Worm (Caenorhabditis elegans) whole organism, L2 larva: ENCODE measurements around the gene clec-52.

Experiments used
- ama-1 ChIP-seq: fragments of 150-350 bp; optimal IDR thresholded peaks from 2 replicates; lab custom pipeline; 2018; ENCODE audit warnings: inconsistent platforms
- fos-1 ChIP-seq: fragments of 150-350 bp; optimal IDR thresholded peaks from 2 replicates; lab custom pipeline; 2014; ENCODE audit warnings: missing biosample characterization, missing genetic modification characterization
- lin-11 ChIP-seq: fragments of 150-350 bp; sonication (generic microtip); optimal IDR thresholded peaks from 2 replicates; lab custom pipeline; 2014; ENCODE audit warnings: missing biosample characterization, missing genetic modification characterization, inconsistent platforms, mixed read lengths
- lin-13 ChIP-seq: fragments of 150-350 bp; optimal IDR thresholded peaks from 2 replicates; lab custom pipeline; 2014; ENCODE audit warnings: missing biosample characterization, missing genetic modification reagents, missing genetic modification characterization
- lin-39 ChIP-seq: fragments of 150-350 bp; optimal IDR thresholded peaks from 2 replicates; lab custom pipeline; 2014; ENCODE audit warnings: missing biosample characterization, missing genetic modification reagents, missing genetic modification characterization
- nhr-6 ChIP-seq: fragments of 150-350 bp; optimal IDR thresholded peaks from 2 replicates; lab custom pipeline; 2014; ENCODE audit warnings: missing biosample characterization, missing genetic modification characterization
- skn-1 ChIP-seq: sonication (generic microtip); optimal IDR thresholded peaks from 2 replicates; lab custom pipeline; 2017; ENCODE audit warnings: missing biosample characterization, missing genetic modification characterization
- snpc-4 ChIP-seq: fragments of 150-350 bp; optimal IDR thresholded peaks from 2 replicates; lab custom pipeline; 2014; ENCODE audit warnings: missing biosample characterization, missing genetic modification characterization
- unc-39 ChIP-seq: fragments of 150-350 bp; optimal IDR thresholded peaks from 2 replicates; lab custom pipeline; 2014; ENCODE audit warnings: missing biosample characterization, missing genetic modification characterization
- unc-62 ChIP-seq: fragments of 150-350 bp; optimal IDR thresholded peaks from 2 replicates; lab custom pipeline; 2014; ENCODE audit warnings: missing biosample characterization, missing genetic modification reagents, missing genetic modification characterization

DNA sequence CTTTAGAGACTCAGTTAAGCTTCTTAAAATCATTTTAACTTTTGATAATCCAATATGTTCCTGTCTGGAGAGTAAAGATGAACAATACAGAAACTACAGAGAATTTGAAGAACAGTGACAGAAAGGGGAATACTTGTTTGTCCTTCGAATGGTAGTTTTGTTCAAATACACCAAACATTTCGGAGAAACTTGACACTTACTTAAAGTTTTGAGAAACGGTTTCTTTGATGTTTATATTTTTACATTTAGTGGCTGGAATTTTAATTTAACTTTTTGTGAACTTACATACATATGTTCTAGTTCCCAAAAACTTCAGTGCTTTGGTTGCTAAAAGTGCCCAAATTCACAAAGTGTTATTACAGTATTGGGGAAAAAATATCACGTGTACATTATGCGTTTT lies 11.4 kb downstream of the clec-52 start, which contains the start of gene B0218.5:
- TF ChIP-seq ama-1 (lab: Kevin White, UChicago) (no peak), lin-13 (GFP tag; lab: Kevin White, UChicago) (no peak), snpc-4 (tag; lab: Kevin White, UChicago) (no peak), fos-1 (no peak), skn-1 (no peak), unc-39 (no peak), unc-62 (GFP tag; lab: Kevin White, UChicago) (no peak), lin-39 (no peak), nhr-6 (tag; lab: Kevin White, UChicago) (no peak), lin-11 (tag; lab: Kevin White, UChicago) (no peak)
